Fruit fly (Drosophila melanogaster) whole organism, embryonic: ENCODE data around the gene CG17612.

Experiments used
- Aef1 ChIP-seq: fragments of 200-800 bp; sonication (Bioruptor generic); IDR thresholded peaks from 3 replicates; pipeline ENCODE4 v1.3.6; 2022; ENCODE audit warnings: missing biosample characterization, missing genetic modification characterization
- CG10267 ChIP-seq: fragments of 200-800 bp; sonication (Bioruptor generic); optimal IDR thresholded peaks from 2 replicates; lab custom pipeline; 2018; ENCODE audit warnings: missing biosample characterization, mild to moderate bottlenecking, missing genetic modification characterization, moderate library complexity
- CG10979 ChIP-seq: fragments of 200-800 bp; sonication (Bioruptor generic); optimal IDR thresholded peaks from 2 replicates; lab custom pipeline; 2018; ENCODE audit warnings: missing biosample characterization, mild to moderate bottlenecking, missing genetic modification characterization, moderate library complexity
- CG11560 ChIP-seq: fragments of 200-800 bp; sonication (Bioruptor generic); IDR thresholded peaks from 3 replicates; pipeline ENCODE4 v1.3.6; 2022; ENCODE audit warnings: missing biosample characterization, missing genetic modification characterization
- CG14965 ChIP-seq: fragments of 200-800 bp; sonication (Bioruptor generic); optimal IDR thresholded peaks from 2 replicates; lab custom pipeline; 2016; ENCODE audit warnings: missing biosample characterization, missing genetic modification characterization, borderline replicate concordance
- CG15696 ChIP-seq: fragments of 200-800 bp; sonication (Bioruptor generic); optimal IDR thresholded peaks from 2 replicates; lab custom pipeline; 2019; ENCODE audit warnings: missing biosample characterization, mild to moderate bottlenecking, missing genetic modification characterization, moderate library complexity
- CG1602 ChIP-seq: fragments of 200-800 bp; sonication (Bioruptor generic); optimal IDR thresholded peaks from 3 replicates; lab custom pipeline; 2016; ENCODE audit warnings: missing biosample characterization, missing genetic modification characterization
- CG17361 ChIP-seq: fragments of 200-800 bp; sonication (Bioruptor generic); IDR thresholded peaks from 3 replicates; pipeline ENCODE4 v1.3.6; 2022; ENCODE audit warnings: missing biosample characterization, missing genetic modification characterization
- CG2120 ChIP-seq: fragments of 200-800 bp; sonication (Bioruptor generic); optimal IDR thresholded peaks from 3 replicates; lab custom pipeline; 2016; ENCODE audit warnings: missing biosample characterization, missing genetic modification characterization
- CG3065 ChIP-seq: fragments of 200-800 bp; sonication (Bioruptor generic); optimal IDR thresholded peaks from 2 replicates; lab custom pipeline; 2016; ENCODE audit warnings: missing biosample characterization, missing genetic modification characterization
- CG4617 ChIP-seq: fragments of 200-800 bp; sonication (Bioruptor generic); optimal IDR thresholded peaks from 3 replicates; lab custom pipeline; 2016; ENCODE audit warnings: missing biosample characterization, missing genetic modification characterization, borderline replicate concordance
- CG6765 ChIP-seq: fragments of 200-800 bp; sonication (Bioruptor generic); optimal IDR thresholded peaks from 3 replicates; lab custom pipeline; 2017; ENCODE audit warnings: missing biosample characterization, mild to moderate bottlenecking, missing genetic modification characterization
- CG6791 ChIP-seq: fragments of 200-800 bp; sonication (Bioruptor generic); IDR thresholded peaks from 3 replicates; pipeline ENCODE4 v1.3.6; 2022; ENCODE audit warnings: missing biosample characterization, missing genetic modification characterization; ENCODE audit not compliant: partially characterized antibody
- CG8089 ChIP-seq: fragments of 200-800 bp; sonication (Bioruptor generic); optimal IDR thresholded peaks from 3 replicates; lab custom pipeline; 2016; ENCODE audit warnings: missing biosample characterization, missing genetic modification characterization
- CG8478 ChIP-seq: fragments of >200 bp; optimal IDR thresholded peaks from 2 replicates; lab custom pipeline; 2018
- CG9215 ChIP-seq: fragments of 200-800 bp; sonication (Bioruptor generic); IDR thresholded peaks from 2 replicates; pipeline ENCODE4 v1.3.6; 2022; ENCODE audit warnings: missing biosample characterization, missing genetic modification characterization
- Camta ChIP-seq: fragments of 200-800 bp; sonication (Bioruptor generic); optimal IDR thresholded peaks from 2 replicates; lab custom pipeline; 2016; ENCODE audit warnings: missing biosample characterization, missing genetic modification characterization
- Dip2 ChIP-seq: fragments of 200-800 bp; sonication (Bioruptor generic); IDR thresholded peaks from 2 replicates; pipeline ENCODE4 v1.3.6; 2022; ENCODE audit warnings: missing biosample characterization, missing genetic modification characterization
- HmgD ChIP-seq: fragments of 200-800 bp; sonication (Bioruptor generic); optimal IDR thresholded peaks from 3 replicates; lab custom pipeline; 2016; ENCODE audit warnings: missing biosample characterization, missing genetic modification characterization
- HmgZ ChIP-seq: fragments of 200-800 bp; sonication (Bioruptor generic); optimal IDR thresholded peaks from 2 replicates; lab custom pipeline; 2018; ENCODE audit warnings: missing biosample characterization, mild to moderate bottlenecking, missing genetic modification characterization
- Hmr ChIP-seq: fragments of 200-800 bp; sonication (Bioruptor generic); optimal IDR thresholded peaks from 3 replicates; lab custom pipeline; 2017; ENCODE audit warnings: mild to moderate bottlenecking, missing biosample characterization, missing genetic modification reagents, missing genetic modification characterization
- Lhr ChIP-seq: fragments of 200-800 bp; sonication (Bioruptor generic); optimal IDR thresholded peaks from 3 replicates; lab custom pipeline; 2017; ENCODE audit warnings: mild to moderate bottlenecking, missing biosample characterization, missing genetic modification reagents, missing genetic modification characterization
- MESR4 ChIP-seq: fragments of 200-800 bp; sonication (Bioruptor generic); optimal IDR thresholded peaks from 2 replicates; lab custom pipeline; 2018; ENCODE audit warnings: missing biosample characterization, mild to moderate bottlenecking, missing genetic modification characterization, moderate library complexity
- Max ChIP-seq: fragments of 200-800 bp; sonication (Bioruptor generic); optimal IDR thresholded peaks from 2 replicates; lab custom pipeline; 2016; ENCODE audit warnings: missing biosample characterization, mild to moderate bottlenecking, missing genetic modification characterization
- Nf-YB ChIP-seq: fragments of 200-800 bp; sonication (Bioruptor generic); optimal IDR thresholded peaks from 3 replicates; lab custom pipeline; 2019; ENCODE audit warnings: missing biosample characterization, mild to moderate bottlenecking, missing genetic modification characterization, moderate library complexity
- Opbp ChIP-seq: fragments of 200-800 bp; sonication (Bioruptor generic); IDR thresholded peaks from 3 replicates; pipeline ENCODE4 v1.3.6; 2022; ENCODE audit warnings: missing biosample characterization, missing genetic modification characterization; ENCODE audit not compliant: partially characterized antibody
- Pdp1 ChIP-seq, 2 experiments: fragments of 200-800 bp; sonication (Bioruptor generic); optimal IDR thresholded peaks; 3 replicates each; lab custom pipeline; 2016; ENCODE audit warnings: missing biosample characterization in 2 of 2, missing genetic modification characterization in 2 of 2, mild to moderate bottlenecking in 1 of 2, moderate library complexity in 1 of 2
- Ssrp ChIP-seq: fragments of 200-800 bp; sonication (Bioruptor generic); optimal IDR thresholded peaks from 2 replicates; lab custom pipeline; 2018; ENCODE audit warnings: missing biosample characterization, mild to moderate bottlenecking, missing genetic modification characterization, moderate library complexity
- TFAM ChIP-seq: fragments of 200-800 bp; sonication (Bioruptor generic); optimal IDR thresholded peaks from 2 replicates; lab custom pipeline; 2017; ENCODE audit warnings: missing biosample characterization, missing genetic modification characterization, inconsistent platforms
- Xrp1 ChIP-seq: fragments of 200-800 bp; sonication (Bioruptor generic); IDR thresholded peaks from 2 replicates; pipeline ENCODE4 v1.3.6; 2022; ENCODE audit warnings: missing biosample characterization, missing genetic modification characterization
- amos ChIP-seq: fragments of 200-800 bp; sonication (Bioruptor generic); IDR thresholded peaks from 2 replicates; pipeline ENCODE4 v1.3.6; 2022; ENCODE audit warnings: missing biosample characterization, missing genetic modification characterization; ENCODE audit not compliant: partially characterized antibody
- bbx ChIP-seq: fragments of 200-800 bp; sonication (Bioruptor generic); IDR thresholded peaks from 2 replicates; pipeline ENCODE4 v1.3.6; 2022; ENCODE audit warnings: missing biosample characterization, missing genetic modification characterization; ENCODE audit not compliant: partially characterized antibody
- btn ChIP-seq: fragments of 200-800 bp; sonication (Bioruptor generic); optimal IDR thresholded peaks from 2 replicates; lab custom pipeline; 2016; ENCODE audit warnings: missing biosample characterization, missing genetic modification characterization
- ci ChIP-seq: fragments of 200-800 bp; sonication (Bioruptor generic); IDR thresholded peaks from 3 replicates; pipeline ENCODE4 v1.3.6; 2022; ENCODE audit warnings: missing biosample characterization, missing genetic modification characterization
- dan ChIP-seq: fragments of 200-800 bp; sonication (Bioruptor generic); IDR thresholded peaks from 2 replicates; pipeline ENCODE4 v1.3.6; 2022; ENCODE audit warnings: missing biosample characterization, missing genetic modification characterization
- dysf ChIP-seq: fragments of 200-800 bp; sonication (Bioruptor generic); IDR thresholded peaks from 3 replicates; pipeline ENCODE4 v1.3.6; 2022; ENCODE audit warnings: missing biosample characterization, missing genetic modification characterization
- ewg ChIP-seq: fragments of 200-800 bp; sonication (Bioruptor generic); optimal IDR thresholded peaks from 3 replicates; lab custom pipeline; 2017; ENCODE audit warnings: mild to moderate bottlenecking, missing biosample characterization, missing genetic modification reagents, missing genetic modification characterization
- hth ChIP-seq: fragments of >200 bp; optimal IDR thresholded peaks from 2 replicates; lab custom pipeline; 2017; ENCODE audit warnings: inconsistent platforms
- inv ChIP-seq: fragments of 200-800 bp; sonication (Bioruptor generic); IDR thresholded peaks from 2 replicates; pipeline ENCODE4 v1.3.6; 2022; ENCODE audit warnings: missing biosample characterization, missing genetic modification characterization; ENCODE audit not compliant: partially characterized antibody
- kay ChIP-seq: fragments of 200-800 bp; sonication (Bioruptor generic); optimal IDR thresholded peaks from 2 replicates; lab custom pipeline; 2016; ENCODE audit warnings: missing biosample characterization, missing genetic modification characterization
- luna ChIP-seq: fragments of 200-800 bp; sonication (Bioruptor generic); optimal IDR thresholded peaks from 2 replicates; lab custom pipeline; 2016; ENCODE audit warnings: missing biosample characterization, missing genetic modification characterization
- mld ChIP-seq: fragments of 200-800 bp; sonication (Bioruptor generic); IDR thresholded peaks from 3 replicates; pipeline ENCODE4 v1.3.6; 2022; ENCODE audit warnings: missing biosample characterization, missing genetic modification characterization; ENCODE audit not compliant: partially characterized antibody
- nerfin-2 ChIP-seq: fragments of 200-800 bp; sonication (Bioruptor generic); IDR thresholded peaks from 2 replicates; pipeline ENCODE4 v1.3.6; 2022; ENCODE audit warnings: missing biosample characterization, missing genetic modification characterization; ENCODE audit not compliant: partially characterized antibody
- onecut ChIP-seq: fragments of 200-800 bp; sonication (Bioruptor generic); IDR thresholded peaks from 2 replicates; pipeline ENCODE4 v1.3.6; 2022; ENCODE audit warnings: missing biosample characterization, missing genetic modification characterization
- pita ChIP-seq: fragments of 200-800 bp; sonication (Bioruptor generic); optimal IDR thresholded peaks from 2 replicates; lab custom pipeline; 2017; ENCODE audit warnings: missing biosample characterization, mild to moderate bottlenecking, missing genetic modification characterization
- pnt ChIP-seq: fragments of 200-800 bp; sonication (Bioruptor generic); optimal IDR thresholded peaks from 3 replicates; lab custom pipeline; 2016; ENCODE audit warnings: missing biosample characterization, missing genetic modification characterization
- tgo ChIP-seq: fragments of 200-800 bp; sonication (Bioruptor generic); IDR thresholded peaks from 3 replicates; pipeline ENCODE4 v1.3.6; 2022; ENCODE audit warnings: missing biosample characterization, missing genetic modification characterization
- tll ChIP-seq, 2 experiments: fragments of 200-800 bp in 1 of 2; fragments of >200 bp in 1 of 2; sonication (Bioruptor generic) in 1 of 2; optimal IDR thresholded peaks; 2 replicates each; lab custom pipeline; 2017 to 2019; ENCODE audit warnings: missing biosample characterization in 2 of 2, missing genetic modification characterization in 2 of 2, mild to moderate bottlenecking in 1 of 2, moderate library complexity in 1 of 2
- toy ChIP-seq: fragments of 200-800 bp; sonication (Bioruptor generic); IDR thresholded peaks from 2 replicates; pipeline ENCODE4 v1.3.6; 2022; ENCODE audit warnings: missing biosample characterization, missing genetic modification characterization
- zfh1 ChIP-seq: fragments of 200-800 bp; sonication (Bioruptor generic); IDR thresholded peaks from 3 replicates; pipeline ENCODE4 v1.3.6; 2022; ENCODE audit warnings: missing biosample characterization, missing genetic modification characterization

Gene CG17612

dm6 chr2L:4346619-4347310 is 35.8 kb downstream of the CG17612 start (continued):
- TF ChIP-seq Camta (GFP tag; lab: Kevin White, UChicago) (no peak), CG6765 (GFP tag; lab: Kevin White, UChicago) (no peak), CG14965 (GFP tag; lab: Kevin White, UChicago) (no peak), Nf-YB (GFP tag; lab: Kevin White, UChicago) (peak; percentile 30), Opbp (GFP tag; lab: Robert Waterston, UW) (no peak), inv (GFP tag; lab: Robert Waterston, UW) (no peak), Max (no peak), CG17361 (GFP tag; lab: Robert Waterston, UW) (no peak), mld (GFP tag; lab: Robert Waterston, UW) (0 out of 3 replicates have a peak, but pooled peaks have one; percentile 39), hth (lab: Kevin White, UChicago) (no peak), HmgD (GFP tag; lab: Kevin White, UChicago) (no peak), CG8478 (lab: Kevin White, UChicago) (no peak), nerfin-2 (0 out of 2 replicates have a peak, but pooled peaks have one; percentile 41), pita (GFP tag; lab: Kevin White, UChicago) (no peak), CG10979 (no peak), Hmr (GFP tag; lab: Kevin White, UChicago) (no peak), CG4617 (no peak), zfh1 (no peak), TFAM (GFP tag; lab: Kevin White, UChicago) (no peak), CG1602 (GFP tag; lab: Kevin White, UChicago) (no peak), bbx (GFP tag; lab: Robert Waterston, UW) (peak; percentile 60), btn (GFP tag; lab: Kevin White, UChicago) (no peak), Lhr (no peak), ci (no peak), tll (GFP tag; optimal IDR thresholded peaks at IDR 0.05; lab: Kevin White, UChicago) (peak in 1 of 2 experiments; percentile 90), CG11560 (tag; lab: Robert Waterston, UW) (no peak), Dip2 (GFP tag; lab: Robert Waterston, UW) (no peak), Pdp1 (GFP tag; optimal IDR thresholded peaks at IDR 0.05; lab: Kevin White, UChicago) (peak in 1 of 2 experiments; percentile 84), dan (GFP tag; lab: Robert Waterston, UW) (no peak), Xrp1 (GFP tag; lab: Robert Waterston, UW) (no peak), kay (GFP tag; lab: Kevin White, UChicago) (no peak), CG9215 (GFP tag; lab: Robert Waterston, UW) (no peak), CG3065 (GFP tag; lab: Kevin White, UChicago) (no peak), toy (GFP tag; lab: Robert Waterston, UW) (no peak), ewg (GFP tag; lab: Kevin White, UChicago) (no peak), CG15696 (tag; lab: Kevin White, UChicago) (no peak), luna (no peak), CG2120 (GFP tag; lab: Kevin White, UChicago) (no peak), pnt (GFP tag; lab: Kevin White, UChicago) (no peak), amos (GFP tag; lab: Robert Waterston, UW) (no peak), CG6791 (no peak), CG8089 (GFP tag; lab: Kevin White, UChicago) (no peak), onecut (peak; percentile 88), HmgZ (tag; lab: Kevin White, UChicago) (no peak), CG10267 (no peak), Aef1 (GFP tag; lab: Robert Waterston, UW) (no peak), dysf (GFP tag; lab: Robert Waterston, UW) (no peak), tgo (GFP tag; lab: Robert Waterston, UW) (no peak), Ssrp (tag; lab: Kevin White, UChicago) (no peak), MESR4 (GFP tag; lab: Kevin White, UChicago) (no peak)
